Worm (Caenorhabditis elegans): ENCODE results near the gene B0303.7.

The B0303.7 gene

ce11 chrIII:8652112-8652694 lies 41.2 kb upstream of the B0303.7 start (continued):
- TF ChIP-seq unc-98 (GFP tag; IDR thresholded peaks at IDR 0.05) (no peak), mep-1 (tag; optimal IDR thresholded peaks at IDR 0.05) (no peak), nhr-77 (tag; optimal IDR thresholded peaks at IDR 0.05) (no peak), blmp-1 (tag; optimal IDR thresholded peaks at IDR 0.05) (no peak), pag-3 (tag; optimal IDR thresholded peaks at IDR 0.05; ENCODE audit: borderline replicate concordance, insufficient read depth) (no peak), vab-15 (tag; optimal IDR thresholded peaks at IDR 0.05) (no peak), zag-1 (tag; optimal IDR thresholded peaks at IDR 0.05) (no peak), ama-1 (optimal IDR thresholded peaks at IDR 0.05) (peak; percentile 88), nhr-12 (tag; optimal IDR thresholded peaks at IDR 0.05) (no peak), unc-62 (GFP tag; optimal IDR thresholded peaks at IDR 0.05) (no peak), nhr-90 (tag; optimal IDR thresholded peaks at IDR 0.05; ENCODE audit: poor library complexity) (peak; percentile 47), fos-1 (tag; optimal IDR thresholded peaks at IDR 0.05) (no peak), sptf-1 (tag; optimal IDR thresholded peaks at IDR 0.05) (no peak), unc-130 (tag; optimal IDR thresholded peaks at IDR 0.05) (no peak), F16B12.6 (tag; optimal IDR thresholded peaks at IDR 0.05) (no peak), sup-37 (GFP tag; optimal IDR thresholded peaks at IDR 0.05) (no peak), egl-27 (tag; optimal IDR thresholded peaks at IDR 0.05) (no peak), nhr-28 (tag; optimal IDR thresholded peaks at IDR 0.05) (no peak), nhr-84 (tag; optimal IDR thresholded peaks at IDR 0.05) (no peak), ceh-63 (GFP tag; optimal IDR thresholded peaks at IDR 0.05) (no peak), ztf-4 (tag; optimal IDR thresholded peaks at IDR 0.05) (no peak), hlh-17 (GFP tag; optimal IDR thresholded peaks at IDR 0.05; ENCODE audit: borderline replicate concordance) (no peak), nhr-19 (GFP tag; conservative IDR thresholded peaks at IDR 0.05) (peak; percentile 14; the same call in 1 of the 2 replicates), fkh-10 (GFP tag; optimal IDR thresholded peaks at IDR 0.05) (no peak), nhr-85 (tag) (peak; percentile 19), efl-3 (GFP tag; optimal IDR thresholded peaks at IDR 0.05) (no peak), snu-23 (GFP tag; optimal IDR thresholded peaks at IDR 0.05) (no peak), zip-4 (GFP tag; optimal IDR thresholded peaks at IDR 0.05) (no peak)

ce11 chrIII:8652922-8653321 lies 40.5 kb upstream of the B0303.7 start:
- TF ChIP-seq elt-3 (tag; optimal IDR thresholded peaks at IDR 0.05), result no peak
- no peak for TF ChIP-seq pqm-1 (tag; optimal IDR thresholded peaks at IDR 0.05)
- no peak; the same call in 1 of the 2 replicates for TF ChIP-seq grh-1 (GFP tag; IDR thresholded peaks at IDR 0.05)
- TF ChIP-seq pax-3 (tag; optimal IDR thresholded peaks at IDR 0.05), result no peak
- no peak for TF ChIP-seq Y116A8C.19 (tag; optimal IDR thresholded peaks at IDR 0.05; ENCODE audit: borderline replicate concordance)
- TF ChIP-seq skn-1 (tag; optimal IDR thresholded peaks at IDR 0.05), result no peak
- peak; percentile 46 for TF ChIP-seq snu-23 (GFP tag; optimal IDR thresholded peaks at IDR 0.05)
- peak; percentile 14 to 38 for TF ChIP-seq efl-1 (optimal IDR thresholded peaks at IDR 0.05)
- TF ChIP-seq efl-1 (GFP tag; optimal IDR thresholded peaks at IDR 0.05 in 1 of 2), result peak; percentile 7 to 8
- peak; percentile 12 for TF ChIP-seq xbp-1 (tag; optimal IDR thresholded peaks at IDR 0.05)
- no peak for TF ChIP-seq unc-86 (tag; optimal IDR thresholded peaks at IDR 0.05)
- TF ChIP-seq lin-39 (tag; optimal IDR thresholded peaks at IDR 0.05), result no peak
- TF ChIP-seq hlh-17 (GFP tag; optimal IDR thresholded peaks at IDR 0.05; ENCODE audit: borderline replicate concordance), result no peak
- TF ChIP-seq fkh-4 (tag; optimal IDR thresholded peaks at IDR 0.05; ENCODE audit: borderline replicate concordance), result no peak
- TF ChIP-seq tlp-1 (tag; optimal IDR thresholded peaks at IDR 0.05), result no peak
- TF ChIP-seq nhr-84 (tag; optimal IDR thresholded peaks at IDR 0.05), result no peak
- TF ChIP-seq mef-2 (tag; optimal IDR thresholded peaks at IDR 0.05), result no peak
- TF ChIP-seq nhr-20 (tag; optimal IDR thresholded peaks at IDR 0.05), result peak; percentile 34
- no peak for TF ChIP-seq nhr-90 (tag; optimal IDR thresholded peaks at IDR 0.05; ENCODE audit: poor library complexity)
- TF ChIP-seq nhr-71 (tag; optimal IDR thresholded peaks at IDR 0.05), result peak; percentile 54
- no peak for TF ChIP-seq mep-1 (tag; optimal IDR thresholded peaks at IDR 0.05)
- TF ChIP-seq ama-1 (optimal IDR thresholded peaks at IDR 0.05), result peak; percentile 1
- no peak for TF ChIP-seq elt-2 (tag; optimal IDR thresholded peaks at IDR 0.05)
- TF ChIP-seq zag-1 (tag; optimal IDR thresholded peaks at IDR 0.05), result no peak
- TF ChIP-seq ztf-4 (tag; optimal IDR thresholded peaks at IDR 0.05), result no peak
- no peak for TF ChIP-seq hlh-4 (tag; optimal IDR thresholded peaks at IDR 0.05)
- TF ChIP-seq nhr-76 (tag; optimal IDR thresholded peaks at IDR 0.05), result no peak
- no peak for TF ChIP-seq unc-62 (GFP tag; optimal IDR thresholded peaks at IDR 0.05)
- no peak for TF ChIP-seq alr-1 (tag; optimal IDR thresholded peaks at IDR 0.05; ENCODE audit: borderline replicate concordance)
- TF ChIP-seq fkh-10 (GFP tag; optimal IDR thresholded peaks at IDR 0.05), result no peak
- no peak for TF ChIP-seq nhr-77 (tag; optimal IDR thresholded peaks at IDR 0.05)
- TF ChIP-seq unc-98 (GFP tag; IDR thresholded peaks at IDR 0.05), result no peak
- peak; percentile 80 for TF ChIP-seq nhr-85 (tag)
- TF ChIP-seq jun-1 (tag; optimal IDR thresholded peaks at IDR 0.05), result no peak
- peak; percentile 31 for TF ChIP-seq swsn-7 (tag; optimal IDR thresholded peaks at IDR 0.05)
